Fruit fly (Drosophila melanogaster) whole organism, wandering third instar larva: ENCODE data around the gene pum.

Source experiments
- HLH106 ChIP-seq: fragments of 200-800 bp; optimal IDR thresholded peaks from 3 replicates; lab custom pipeline; 2019; ENCODE audit warnings: missing biosample characterization, mild to moderate bottlenecking, missing genetic modification characterization, moderate library complexity
- Hr83 ChIP-seq: fragments of 200-300 bp; sonication (Bioruptor generic); optimal IDR thresholded peaks from 2 replicates; lab custom pipeline; 2016; ENCODE audit warnings: missing biosample characterization, mild to moderate bottlenecking, missing genetic modification characterization, moderate library complexity; ENCODE audit not compliant: poor library complexity, severe bottlenecking
- Jra ChIP-seq: sonication (Bioruptor generic); optimal IDR thresholded peaks from 2 replicates; lab custom pipeline; 2016; ENCODE audit warnings: missing biosample characterization, missing genetic modification characterization
- OdsH ChIP-seq: fragments of 200-800 bp; sonication (Bioruptor generic); optimal IDR thresholded peaks from 2 replicates; lab custom pipeline; 2016; ENCODE audit warnings: missing biosample characterization, mild to moderate bottlenecking, missing genetic modification characterization
- h ChIP-seq: fragments of 200-800 bp; sonication (Bioruptor generic); optimal IDR thresholded peaks from 3 replicates; lab custom pipeline; 2016; ENCODE audit warnings: missing biosample characterization, mild to moderate bottlenecking, missing genetic modification characterization
- jim ChIP-seq: fragments of 175-275, 200-325 bp; sonication (Bioruptor generic); optimal IDR thresholded peaks from 2 replicates; lab custom pipeline; 2016; ENCODE audit warnings: missing biosample characterization, mild to moderate bottlenecking, missing genetic modification characterization
- pan ChIP-seq: fragments of >200 bp; optimal IDR thresholded peaks from 2 replicates; lab custom pipeline; 2017
- usp ChIP-seq: fragments of >200 bp; optimal IDR thresholded peaks from 2 replicates; lab custom pipeline; 2017; ENCODE audit warnings: missing biosample characterization, missing genetic modification characterization

dm6 chr3R:9121874-9122486 lies 115.5 kb downstream of the pum start:
- TF ChIP-seq h, result no peak
- no peak for TF ChIP-seq usp (GFP tag; lab: Kevin White, UChicago)
- no peak for TF ChIP-seq Jra (GFP tag; lab: Kevin White, UChicago)
- no peak for TF ChIP-seq jim
- TF ChIP-seq pan, result no peak
- no peak for TF ChIP-seq HLH106 (tag; lab: Kevin White, UChicago)
- no peak for TF ChIP-seq OdsH
- TF ChIP-seq Hr83 (GFP tag; lab: Kevin White, UChicago), result no peak
